Fruit fly (Drosophila melanogaster) whole organism: Measurements from ENCODE around the gene CG4962.

Experiments
- CG8478 ChIP-seq: fragments of >200 bp; optimal IDR thresholded peaks from 2 replicates; lab custom pipeline; 2018; ENCODE audit warnings: inconsistent platforms
- EcR ChIP-seq, 2 experiments: fragments of >200 bp; optimal IDR thresholded peaks; 2 replicates each; lab custom pipeline; 2017; ENCODE audit warnings: missing biosample characterization in 2 of 2, missing genetic modification characterization in 2 of 2, missing genetic modification reagents in 2 of 2
- pan ChIP-seq: fragments of >200 bp; optimal IDR thresholded peaks from 2 replicates; lab custom pipeline; 2017

- no peak for TF ChIP-seq CG8478 (lab: Kevin White, UChicago)
- TF ChIP-seq pan (lab: Kevin White, UChicago) = no peak
- no peak for TF ChIP-seq EcR (GFP tag; optimal IDR thresholded peaks at IDR 0.05; lab: Kevin White, UChicago)
Measured at dm6 chr3L:16279171-16279570, 16.2 kb downstream of the CG4962 start, which contains the start of gene CG13050.
